Worm (Caenorhabditis elegans) whole organism, young adult: Measurements from ENCODE around the gene cpna-2.

Source experiments
- ama-1 ChIP-seq, 3 experiments: fragments of 150-350 bp in 1 of 3; sonication (generic microtip) in 2 of 3; optimal IDR thresholded peaks; 2 replicates each; lab custom pipeline; 2014 to 2018; ENCODE audit warnings: missing biosample characterization in 2 of 3, missing genetic modification characterization in 2 of 3, missing genetic modification reagents in 2 of 3
- aptf-3 ChIP-seq: fragments of 200-800 bp; sonication (Bioruptor generic); IDR thresholded peaks from 2 replicates; pipeline ENCODE4 v1.3.6; 2022; ENCODE audit warnings: missing genetic modification characterization, missing compliant biosample characterization
- cebp-1 ChIP-seq, 2 experiments: fragments of 200-800 bp in 1 of 2; sonication (Bioruptor generic) in 1 of 2; sonication (generic microtip) in 1 of 2; IDR thresholded peaks in 1 of 2; optimal IDR thresholded peaks in 1 of 2; 2 replicates each; pipeline versions ENCODE4 v1.3.6 to Lab custom; 2017 to 2022; ENCODE audit warnings: missing compliant biosample characterization in 2 of 2, missing genetic modification characterization in 2 of 2, mild to moderate bottlenecking in 1 of 2, missing genetic modification reagents in 1 of 2, moderate library complexity in 1 of 2
- hrde-1 ChIP-seq: sonication (generic microtip); optimal IDR thresholded peaks from 2 replicates; lab custom pipeline; 2016; ENCODE audit warnings: missing genetic modification characterization, mild to moderate bottlenecking, missing compliant biosample characterization, moderate library complexity, missing genotype, missing genetic modification reagents, borderline replicate concordance
- sea-2 ChIP-seq: fragments of 200-800 bp; sonication (Bioruptor generic); IDR thresholded peaks from 2 replicates; pipeline ENCODE4 v1.3.6; 2022; ENCODE audit warnings: missing genetic modification characterization, missing compliant biosample characterization
- tbp1 ChIP-seq: fragments of 200-800 bp; sonication (Bioruptor generic); optimal IDR thresholded peaks from 2 replicates; lab custom pipeline; 2018; ENCODE audit warnings: mild to moderate bottlenecking, missing genetic modification characterization, missing compliant biosample characterization
- tlf-1 ChIP-seq: fragments of 200-800 bp; sonication (Bioruptor generic); optimal IDR thresholded peaks from 2 replicates; lab custom pipeline; 2018; ENCODE audit warnings: mild to moderate bottlenecking, missing genetic modification characterization, missing compliant biosample characterization
- unc-130 ChIP-seq: sonication (generic microtip); optimal IDR thresholded peaks from 2 replicates; lab custom pipeline; 2016; ENCODE audit warnings: missing genetic modification reagents, missing genetic modification characterization, missing compliant biosample characterization
- unc-62 ChIP-seq: fragments of 150-350 bp; optimal IDR thresholded peaks from 2 replicates; lab custom pipeline; 2014; ENCODE audit warnings: missing biosample characterization, missing genetic modification reagents, missing genetic modification characterization

DNA sequence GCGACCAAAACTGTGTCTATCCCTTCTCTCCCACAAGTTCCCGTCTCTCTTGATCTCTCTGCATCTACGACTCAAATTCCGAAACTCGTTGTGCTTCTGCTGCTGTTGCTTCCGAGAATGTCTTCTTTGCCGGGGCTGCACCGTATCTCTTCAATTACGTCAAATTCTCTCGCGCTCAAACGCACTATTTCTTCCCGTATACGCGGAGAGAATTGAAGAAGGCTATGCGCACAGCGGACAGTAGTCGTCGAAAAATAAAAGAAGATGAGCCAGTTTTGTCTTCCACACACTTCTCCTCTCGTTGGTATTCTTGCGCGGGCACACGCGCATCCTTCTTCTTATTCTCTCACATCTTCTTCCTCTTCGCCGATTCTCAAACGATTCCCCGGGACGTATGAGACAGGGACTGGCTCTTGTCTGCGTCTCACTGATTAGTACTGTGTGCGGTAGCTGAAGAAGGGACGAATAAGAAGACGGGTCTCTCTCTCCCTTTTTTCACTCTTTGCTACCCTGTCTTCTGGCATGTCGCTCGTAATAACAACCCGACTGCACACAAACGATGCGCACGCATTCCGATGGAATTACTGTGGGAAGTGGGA, 48.3 kb upstream of the cpna-2 start:
- TF ChIP-seq ama-1 (optimal IDR thresholded peaks at IDR 0.05; lab: Kevin White, UChicago) (no peak), ama-1 (GFP tag; optimal IDR thresholded peaks at IDR 0.05; lab: Kevin White, UChicago) (no peak), sea-2 (GFP tag; lab: Robert Waterston, UW) (no peak), aptf-3 (GFP tag; lab: Robert Waterston, UW) (no peak), tlf-1 (no peak), cebp-1 (GFP tag; IDR thresholded peaks at IDR 0.05; lab: Robert Waterston, UW) (no peak), cebp-1 (tag; optimal IDR thresholded peaks at IDR 0.05; lab: Kevin White, UChicago) (no peak), unc-62 (GFP tag; lab: Kevin White, UChicago) (no peak), tbp1 (GFP tag; lab: Kevin White, UChicago) (no peak), unc-130 (no peak), hrde-1 (tag; lab: Kevin White, UChicago) (no peak)
